Worm (Caenorhabditis elegans) whole organism, L4 larva: Measurements from ENCODE around the gene tyr-1.

ENCODE experiments used
- F10B5.3 ChIP-seq: sonication (generic microtip); optimal IDR thresholded peaks from 2 replicates; lab custom pipeline; 2016; ENCODE audit warnings: mild to moderate bottlenecking, missing genetic modification characterization, missing compliant biosample characterization
- F37D6.2 ChIP-seq: sonication (generic microtip); optimal IDR thresholded peaks from 2 replicates; lab custom pipeline; 2016; ENCODE audit warnings: mild to moderate bottlenecking, missing genetic modification characterization, missing compliant biosample characterization
- F44E2.7 ChIP-seq: fragments of 200-800 bp; sonication (Bioruptor generic); IDR thresholded peaks from 2 replicates; pipeline ENCODE4 v2.1.2; 2022; ENCODE audit warnings: missing genetic modification characterization, missing compliant biosample characterization
- F49E8.2 ChIP-seq: sonication (generic microtip); optimal IDR thresholded peaks from 2 replicates; lab custom pipeline; 2016; ENCODE audit warnings: missing compliant biosample characterization, mild to moderate bottlenecking, missing genetic modification characterization, borderline replicate concordance
- T26A8.4 ChIP-seq: fragments of 200-800 bp; sonication (Bioruptor generic); IDR thresholded peaks from 2 replicates; pipeline ENCODE4 v1.3.6; 2022; ENCODE audit warnings: missing genetic modification characterization, missing compliant biosample characterization
- Y105C5A.15 ChIP-seq: fragments of 200-800 bp; sonication (Bioruptor generic); IDR thresholded peaks from 2 replicates; pipeline ENCODE4 v1.3.6; 2022; ENCODE audit warnings: missing genetic modification characterization, missing compliant biosample characterization
- Y48G9A.11 ChIP-seq: fragments of 200-800 bp; sonication (Bioruptor generic); IDR thresholded peaks from 2 replicates; pipeline ENCODE4 v1.3.6; 2022; ENCODE audit warnings: missing genetic modification reagents, missing genetic modification characterization, missing compliant biosample characterization
- Y5F2A.4 ChIP-seq: fragments of 200-800 bp; sonication (Bioruptor generic); optimal IDR thresholded peaks from 2 replicates; lab custom pipeline; 2018; ENCODE audit warnings: mild to moderate bottlenecking, missing genetic modification characterization, missing compliant biosample characterization
- ceh-44 ChIP-seq: fragments of 200-800 bp; sonication (Bioruptor generic); IDR thresholded peaks from 2 replicates; pipeline ENCODE4 v1.3.6; 2022; ENCODE audit warnings: missing genetic modification reagents, missing genetic modification characterization, missing compliant biosample characterization
- daf-12 ChIP-seq: fragments of 150-350 bp; optimal IDR thresholded peaks from 2 replicates; lab custom pipeline; 2014; ENCODE audit warnings: missing biosample characterization, missing genetic modification reagents, missing genetic modification characterization
- daf-16 ChIP-seq, 3 experiments: sonication (generic microtip); optimal IDR thresholded peaks; 2 replicates each; lab custom pipeline; 2016 to 2017; ENCODE audit warnings: missing genetic modification characterization in 3 of 3, missing genetic modification reagents in 3 of 3, mild to moderate bottlenecking in 2 of 3, missing compliant biosample characterization in 2 of 3, missing biosample characterization in 1 of 3, moderate library complexity in 1 of 3
- dpl-1 ChIP-seq: fragments of 150-350 bp; optimal IDR thresholded peaks from 2 replicates; lab custom pipeline; 2014; ENCODE audit warnings: missing biosample characterization, missing genetic modification reagents, missing genetic modification characterization
- duxl-1 ChIP-seq: sonication (generic microtip); optimal IDR thresholded peaks from 2 replicates; lab custom pipeline; 2016; ENCODE audit warnings: mild to moderate bottlenecking, missing genetic modification characterization, moderate library complexity, missing compliant biosample characterization; ENCODE audit not compliant: poor library complexity
- dve-1 ChIP-seq: sonication (generic microtip); optimal IDR thresholded peaks from 2 replicates; lab custom pipeline; 2017; ENCODE audit warnings: antibody characterized with exemption, mild to moderate bottlenecking, missing genetic modification characterization, missing compliant biosample characterization; ENCODE audit not compliant: insufficient read depth
- egl-43 ChIP-seq: fragments of 200-800 bp; sonication (Bioruptor generic); IDR thresholded peaks from 2 replicates; pipeline ENCODE4 v1.3.6; 2022; ENCODE audit warnings: missing genetic modification reagents, missing genetic modification characterization, missing compliant biosample characterization
- fos-1 ChIP-seq: fragments of 150-350 bp; optimal IDR thresholded peaks from 2 replicates; lab custom pipeline; 2014; ENCODE audit warnings: missing biosample characterization, missing genetic modification characterization
- hif-1 ChIP-seq, 2 experiments: sonication (generic microtip); optimal IDR thresholded peaks; 2 replicates each; lab custom pipeline; 2016 to 2017; ENCODE audit warnings: missing compliant biosample characterization in 2 of 2, missing genetic modification characterization in 2 of 2, missing genetic modification reagents in 2 of 2, missing genotype in 2 of 2, mild to moderate bottlenecking in 1 of 2
- hlh-11 ChIP-seq: fragments of 200-800 bp; sonication (Bioruptor generic); optimal IDR thresholded peaks from 2 replicates; lab custom pipeline; 2018; ENCODE audit warnings: mild to moderate bottlenecking, missing genetic modification characterization, missing compliant biosample characterization
- jun-1 ChIP-seq: fragments of 150-350 bp; optimal IDR thresholded peaks from 2 replicates; lab custom pipeline; 2014; ENCODE audit warnings: missing biosample characterization, missing genetic modification reagents, missing genetic modification characterization
- lin-1 ChIP-seq: fragments of 200-800 bp; sonication (Bioruptor generic); IDR thresholded peaks from 2 replicates; pipeline ENCODE4 v1.3.6; 2022; ENCODE audit warnings: missing genetic modification reagents, missing genetic modification characterization, missing compliant biosample characterization
- lin-13 ChIP-seq: fragments of 150-350 bp; optimal IDR thresholded peaks from 2 replicates; lab custom pipeline; 2014; ENCODE audit warnings: missing biosample characterization, missing genetic modification reagents, missing genetic modification characterization
- lin-39 ChIP-seq: fragments of 150-350 bp; optimal IDR thresholded peaks from 2 replicates; lab custom pipeline; 2014; ENCODE audit warnings: missing biosample characterization, missing genetic modification reagents, missing genetic modification characterization
- mdl-1 ChIP-seq, 2 experiments: fragments of 150-350 bp in 1 of 2; sonication (generic microtip) in 1 of 2; optimal IDR thresholded peaks; 2 replicates each; lab custom pipeline; 2014 to 2017; ENCODE audit warnings: missing biosample characterization in 2 of 2, missing genetic modification characterization in 2 of 2
- mes-2 ChIP-seq: sonication (generic microtip); optimal IDR thresholded peaks from 2 replicates; lab custom pipeline; 2016; ENCODE audit warnings: missing genotype, mild to moderate bottlenecking, missing genetic modification characterization, missing compliant biosample characterization; ENCODE audit not compliant: poor library complexity, severe bottlenecking
- mxl-3 ChIP-seq: fragments of 200-800 bp; sonication (Bioruptor generic); optimal IDR thresholded peaks from 2 replicates; lab custom pipeline; 2018; ENCODE audit warnings: mild to moderate bottlenecking, missing genetic modification characterization, missing compliant biosample characterization
- nhr-25 ChIP-seq: sonication (generic microtip); optimal IDR thresholded peaks from 2 replicates; lab custom pipeline; 2017; ENCODE audit warnings: missing genetic modification characterization, mild to moderate bottlenecking, missing compliant biosample characterization, antibody characterized with exemption, moderate library complexity, borderline replicate concordance; ENCODE audit not compliant: insufficient read depth
- nhr-28 ChIP-seq: fragments of 150-350 bp; optimal IDR thresholded peaks from 2 replicates; lab custom pipeline; 2014; ENCODE audit warnings: missing biosample characterization, missing genetic modification characterization
- nhr-77 ChIP-seq: fragments of 150-350 bp; optimal IDR thresholded peaks from 2 replicates; lab custom pipeline; 2014; ENCODE audit warnings: missing biosample characterization, missing genetic modification characterization
- pqm-1 ChIP-seq: sonication (generic microtip); optimal IDR thresholded peaks from 2 replicates; lab custom pipeline; 2017; ENCODE audit warnings: missing biosample characterization, missing genetic modification characterization
- rbr-2 ChIP-seq: sonication (generic microtip); optimal IDR thresholded peaks from 2 replicates; lab custom pipeline; 2016; ENCODE audit warnings: missing genotype, missing genetic modification characterization, missing compliant biosample characterization
- sdz-12 ChIP-seq: fragments of 200-800 bp; sonication (Bioruptor generic); optimal IDR thresholded peaks from 2 replicates; lab custom pipeline; 2018; ENCODE audit warnings: mild to moderate bottlenecking, missing genetic modification characterization, missing compliant biosample characterization
- set-16 ChIP-seq: fragments of 200-800 bp; sonication (Bioruptor generic); IDR thresholded peaks from 2 replicates; pipeline ENCODE4 v1.3.6; 2022; ENCODE audit warnings: missing genetic modification reagents, missing genetic modification characterization, missing compliant biosample characterization
- skn-1 ChIP-seq: fragments of 150-350 bp; optimal IDR thresholded peaks from 2 replicates; lab custom pipeline; 2014; ENCODE audit warnings: missing biosample characterization, missing genetic modification characterization
- snpc-1.2 ChIP-seq: fragments of 200-800 bp; sonication (Bioruptor generic); IDR thresholded peaks from 2 replicates; pipeline ENCODE4 v1.3.6; 2022; ENCODE audit warnings: missing genetic modification reagents, missing genetic modification characterization, missing compliant biosample characterization
- tra-1 ChIP-seq: fragments of 200-800 bp; sonication (Bioruptor generic); IDR thresholded peaks from 2 replicates; pipeline ENCODE4 v1.3.6; 2022; ENCODE audit warnings: missing genetic modification reagents, missing genetic modification characterization, missing compliant biosample characterization
- unc-130 ChIP-seq: sonication (generic microtip); optimal IDR thresholded peaks from 2 replicates; lab custom pipeline; 2016; ENCODE audit warnings: missing genetic modification reagents, missing genetic modification characterization, missing compliant biosample characterization
- unc-62 ChIP-seq, 3 experiments: fragments of 150-350 bp in 1 of 3; sonication (generic microtip); optimal IDR thresholded peaks in 2 of 3; peaks in 1 of 3; 1 replicate in 1 of 3; 2 replicates in 2 of 3; lab custom pipeline; 2014 to 2017; ENCODE audit warnings: missing biosample characterization in 3 of 3, missing genetic modification characterization in 3 of 3, missing genetic modification reagents in 3 of 3, missing genotype in 1 of 3
- vab-7 ChIP-seq: fragments of 200-800 bp; sonication (Bioruptor generic); IDR thresholded peaks from 2 replicates; pipeline ENCODE4 v1.3.6; 2022; ENCODE audit warnings: missing genetic modification reagents, missing genetic modification characterization, missing compliant biosample characterization
- zip-2 ChIP-seq: fragments of 150-350 bp; optimal IDR thresholded peaks from 2 replicates; lab custom pipeline; 2014; ENCODE audit warnings: missing biosample characterization, missing genetic modification characterization

tyr-1 gene

DNA sequence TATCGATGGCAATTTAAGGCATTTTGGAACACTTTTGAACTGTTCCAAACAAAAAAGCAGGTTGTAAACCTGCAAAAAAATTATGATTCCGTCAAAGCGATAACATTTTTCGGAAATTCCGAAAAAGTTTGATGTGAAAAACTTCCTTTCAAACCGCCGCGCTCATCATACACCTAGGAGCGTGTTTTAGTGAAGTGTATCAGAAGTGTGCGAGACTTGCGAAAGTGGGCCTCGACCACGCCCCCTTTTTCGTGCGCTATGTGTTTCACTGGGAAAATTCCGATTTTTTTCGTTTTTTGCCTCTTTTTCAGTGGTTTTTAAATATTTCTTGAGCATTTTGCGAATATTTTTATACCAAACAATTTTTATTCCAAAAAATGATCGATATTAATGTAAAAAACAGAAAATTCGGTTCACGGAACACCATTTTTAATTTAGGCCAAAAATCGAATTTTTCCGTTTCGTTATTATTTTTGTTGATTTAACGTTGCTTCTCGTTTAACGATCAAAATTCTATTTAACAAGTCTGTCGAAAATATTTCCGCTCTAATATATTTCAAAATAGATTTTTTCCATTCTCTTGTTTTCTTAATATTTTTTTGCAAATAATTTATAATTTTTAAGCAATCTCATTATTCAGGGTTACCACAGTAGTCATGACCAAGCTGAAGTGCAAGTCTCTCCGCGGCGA, 18.9 kb upstream of the tyr-1 start, which contains the start of gene rpl-35 (continued):
- TF ChIP-seq lin-39 (tag; lab: Kevin White, UChicago) (peak; percentile 92), nhr-77 (peak; percentile 99), hlh-11 (tag; lab: Kevin White, UChicago) (peak; percentile 99), dve-1 (peak; percentile 100), duxl-1 (tag; lab: Kevin White, UChicago) (peak; percentile 98), lin-1 (GFP tag; lab: Robert Waterston, UW) (peak; percentile 99), jun-1 (tag; lab: Kevin White, UChicago) (peak; percentile 97), Y105C5A.15 (GFP tag; lab: Robert Waterston, UW) (peak; percentile 95), pqm-1 (tag; lab: Kevin White, UChicago) (peak; percentile 87), unc-130 (peak; percentile 99), egl-43 (GFP tag; lab: Robert Waterston, UW) (peak; percentile 99), F44E2.7 (GFP tag; lab: Robert Waterston, UW) (peak; percentile 96), rbr-2 (tag; lab: Kevin White, UChicago) (peak; percentile 99), mdl-1 (tag; optimal IDR thresholded peaks at IDR 0.05; lab: Kevin White, UChicago) (peak; percentile 40 to 95), F37D6.2 (peak; percentile 97), lin-13 (GFP tag; lab: Kevin White, UChicago) (peak; percentile 99), Y48G9A.11 (GFP tag; lab: Robert Waterston, UW) (peak; percentile 98), F10B5.3 (tag; lab: Kevin White, UChicago) (peak; percentile 93), vab-7 (peak; percentile 99), hif-1 (tag; optimal IDR thresholded peaks at IDR 0.05; lab: Kevin White, UChicago) (peak; percentile 92 to 96), daf-12 (tag; lab: Kevin White, UChicago) (no peak), tra-1 (GFP tag; lab: Robert Waterston, UW) (peak; percentile 100), F49E8.2 (peak; percentile 98), skn-1 (tag; lab: Kevin White, UChicago) (peak; percentile 94), snpc-1.2 (GFP tag; lab: Robert Waterston, UW) (peak; percentile 96), nhr-25 (tag; lab: Kevin White, UChicago) (peak; percentile 98), daf-16 (GFP tag; optimal IDR thresholded peaks at IDR 0.05; lab: Kevin White, UChicago) (peak; percentile 92 to 97), daf-16 (tag; optimal IDR thresholded peaks at IDR 0.05; lab: Kevin White, UChicago) (peak; percentile 92), mes-2 (tag; lab: Kevin White, UChicago) (peak; percentile 100), mxl-3 (GFP tag; lab: Kevin White, UChicago) (peak; percentile 98), T26A8.4 (GFP tag; lab: Robert Waterston, UW) (peak; percentile 99), ceh-44 (GFP tag; lab: Robert Waterston, UW) (peak; percentile 88), zip-2 (tag; lab: Kevin White, UChicago) (peak; percentile 93), sdz-12 (GFP tag; lab: Kevin White, UChicago) (peak; percentile 98), fos-1 (tag; lab: Kevin White, UChicago) (peak; percentile 88), set-16 (GFP tag; lab: Robert Waterston, UW) (no peak; the same call in 1 of the 2 replicates), unc-62 (GFP tag; optimal IDR thresholded peaks at IDR 0.05 in 1 of 2; lab: Kevin White, UChicago) (peak in 1 of 2 experiments; percentile 100), unc-62 (tag; optimal IDR thresholded peaks at IDR 0.05; lab: Kevin White, UChicago) (peak; percentile 32), dpl-1 (GFP tag; lab: Kevin White, UChicago) (peak; percentile 100), Y5F2A.4 (peak; percentile 95), nhr-28 (peak; percentile 99)
